Worm (Caenorhabditis elegans) whole organism, midembryonic: Measurements from ENCODE around the gene abu-8.

Experiments
- cog-1 ChIP-seq: sonication (generic microtip); optimal IDR thresholded peaks from 2 replicates; lab custom pipeline; 2016; ENCODE audit warnings: missing genetic modification characterization, missing compliant biosample characterization
- flt-1 ChIP-seq: fragments of 200-800 bp; sonication (Bioruptor generic); IDR thresholded peaks from 2 replicates; pipeline ENCODE4 v1.3.6; 2022; ENCODE audit warnings: missing genetic modification characterization, missing compliant biosample characterization
- klf-2 ChIP-seq: fragments of 200-800 bp; sonication (Bioruptor generic); conservative IDR thresholded peaks from 2 replicates; pipeline ENCODE4 v1.3.6; 2022; ENCODE audit warnings: missing genetic modification reagents, missing genetic modification characterization, missing compliant biosample characterization
- med-1 ChIP-seq: sonication (generic microtip); optimal IDR thresholded peaks from 2 replicates; lab custom pipeline; 2017; ENCODE audit warnings: missing genetic modification characterization, mild to moderate bottlenecking, missing compliant biosample characterization, antibody characterized with exemption, missing genetic modification reagents; ENCODE audit not compliant: insufficient read depth
- tab-1 ChIP-seq: fragments of 200-800 bp; sonication (Bioruptor generic); IDR thresholded peaks from 2 replicates; pipeline ENCODE4 v1.3.6; 2022; ENCODE audit warnings: missing genetic modification characterization, missing compliant biosample characterization
- ztf-23 ChIP-seq: fragments of 200-800 bp; sonication (Bioruptor generic); IDR thresholded peaks from 2 replicates; pipeline ENCODE4 v1.3.6; 2022; ENCODE audit warnings: missing genetic modification reagents, missing genetic modification characterization, missing compliant biosample characterization
- ztf-29 ChIP-seq: fragments of 200-800 bp; sonication (Bioruptor generic); IDR thresholded peaks from 2 replicates; pipeline ENCODE4 v1.3.6; 2022; ENCODE audit warnings: missing genetic modification reagents, missing genetic modification characterization, missing compliant biosample characterization

DNA sequence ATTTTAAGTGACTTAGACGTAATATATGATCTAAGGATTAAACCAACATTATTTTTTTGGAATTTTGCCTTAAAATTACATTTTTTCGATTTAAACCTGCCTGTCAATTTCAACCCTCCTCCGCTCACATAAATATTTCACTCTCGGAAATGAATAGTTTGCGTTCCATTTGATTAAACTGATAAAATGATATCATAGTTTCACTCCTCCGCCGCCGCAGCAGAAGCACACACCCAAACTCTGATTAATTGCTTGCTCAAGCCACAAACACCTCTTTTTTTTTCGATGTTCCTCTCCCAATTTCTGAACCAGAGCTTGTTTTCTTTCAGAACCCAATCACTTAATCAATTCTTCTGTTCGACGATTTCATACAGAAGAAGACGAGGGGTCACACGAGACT lies 28.6 kb upstream of the abu-8 start, which contains the start of gene Y49G5B.1:
- TF ChIP-seq tab-1 (GFP tag; lab: Robert Waterston, UW) (no peak), med-1 (no peak), klf-2 (GFP tag; lab: Robert Waterston, UW) (no peak), ztf-29 (GFP tag; lab: Robert Waterston, UW) (no peak), flt-1 (GFP tag; lab: Robert Waterston, UW) (no peak), cog-1 (tag; lab: Kevin White, UChicago) (no peak), ztf-23 (GFP tag; lab: Robert Waterston, UW) (no peak)
